Worm (Caenorhabditis elegans): ENCODE data around the gene arx-6.

arx-6 gene

ce11 chrIII:4878281-4878680 lies at the start of gene arx-6, which contains the start of gene tost-1:
Gene arx-6 (plus strand): TSS chrIII:4878658.
Gene tost-1 (minus strand): TSS chrIII:4878311.
- TF ChIP-seq unc-62 (GFP tag; optimal IDR thresholded peaks at IDR 0.05): no peak

- TF ChIP-seq unc-62 (GFP tag; optimal IDR thresholded peaks at IDR 0.05): no peak
Measured at ce11 chrIII:4829440-4829839, 49.0 kb upstream of the arx-6 start, which contains the start of gene F26A1.9. Gene F26A1.9 (minus strand): TSS chrIII:4829540.

ce11 chrIII:4830207-4830606 lies 48.3 kb upstream of the arx-6 start, which contains the start of gene nspd-9:
Gene nspd-9 (minus strand): TSS chrIII:4830307.
- TF ChIP-seq unc-62 (GFP tag; optimal IDR thresholded peaks at IDR 0.05): no peak

- no peak for TF ChIP-seq unc-62 (GFP tag; optimal IDR thresholded peaks at IDR 0.05)
Measured at ce11 chrIII:4837429-4837828, 41.0 kb upstream of the arx-6 start, which contains the start of the genes acbp-7 and F26A1.19. Gene acbp-7 (plus strand): TSS chrIII:4837729. Gene F26A1.19 (plus strand): TSS chrIII:4837731.

ce11 chrIII:4842173-4842572 lies 36.3 kb upstream of the arx-6 start, which contains the start of gene clec-156:
Gene clec-156 (minus strand): TSS chrIII:4842273.
- TF ChIP-seq unc-62 (GFP tag; optimal IDR thresholded peaks at IDR 0.05): no peak

ce11 chrIII:4844327-4844726 lies 34.1 kb upstream of the arx-6 start, which contains the start of the genes clec-157 and fkh-5:
Gene clec-157 (minus strand): TSS chrIII:4844427.
Gene fkh-5 (plus strand): TSS chrIII:4844662.
- TF ChIP-seq unc-62 (GFP tag; optimal IDR thresholded peaks at IDR 0.05): no peak

ce11 chrIII:4849739-4850138 lies 28.7 kb upstream of the arx-6 start, which contains the start of gene nonu-1:
Gene nonu-1 (minus strand): TSS chrIII:4849907.
- no peak for TF ChIP-seq unc-62 (GFP tag; optimal IDR thresholded peaks at IDR 0.05)

ce11 chrIII:4850139-4850538 lies 28.3 kb upstream of the arx-6 start, which contains the start of gene F26A1.1:
Gene F26A1.1 (plus strand): TSS chrIII:4850507.
- TF ChIP-seq unc-62 (GFP tag; optimal IDR thresholded peaks at IDR 0.05): no peak

ce11 chrIII:4852025-4852424 lies 26.4 kb upstream of the arx-6 start, which contains the start of gene ced-4:
Gene ced-4 (plus strand): TSS chrIII:4852325.
- no peak for TF ChIP-seq unc-62 (GFP tag; optimal IDR thresholded peaks at IDR 0.05)

- TF ChIP-seq unc-62 (GFP tag; optimal IDR thresholded peaks at IDR 0.05): no peak
Measured at ce11 chrIII:4854918-4855317, 23.5 kb upstream of the arx-6 start, which contains the start of gene C35D10.8. Gene C35D10.8 (plus strand): TSS chrIII:4855218.

- no peak for TF ChIP-seq unc-62 (GFP tag; optimal IDR thresholded peaks at IDR 0.05)
Measured at ce11 chrIII:4856109-4856508, 22.3 kb upstream of the arx-6 start, which contains the start of gene C35D10.7. Gene C35D10.7 (plus strand): TSS chrIII:4856193.

- TF ChIP-seq unc-62 (GFP tag; optimal IDR thresholded peaks at IDR 0.05): no peak
Measured at ce11 chrIII:4856992-4857391, 21.5 kb upstream of the arx-6 start.

ce11 chrIII:4859039-4859438 lies 19.4 kb upstream of the arx-6 start, which contains the start of gene C35D10.6:
Gene C35D10.6 (plus strand): TSS chrIII:4859339.
- no peak for TF ChIP-seq unc-62 (GFP tag; optimal IDR thresholded peaks at IDR 0.05)

- no peak for TF ChIP-seq unc-62 (GFP tag; optimal IDR thresholded peaks at IDR 0.05)
Measured at ce11 chrIII:4861744-4862401, 16.6 kb upstream of the arx-6 start, which contains the start of the genes C35D10.10 and C35D10.5. Gene C35D10.10 (minus strand): TSS chrIII:4861794. Gene C35D10.5 (plus strand): TSS chrIII:4862351.

ce11 chrIII:4863127-4863526 lies 15.3 kb upstream of the arx-6 start, which contains the start of gene coq-8:
Gene coq-8 (plus strand): TSS chrIII:4863427.
- no peak for TF ChIP-seq unc-62 (GFP tag; optimal IDR thresholded peaks at IDR 0.05)

ce11 chrIII:4866762-4867161 lies 11.7 kb upstream of the arx-6 start, which contains the start of gene C35D10.17:
Gene C35D10.17 (plus strand): TSS chrIII:4867062.
- TF ChIP-seq unc-62 (GFP tag; optimal IDR thresholded peaks at IDR 0.05): no peak
